Fruit fly (Drosophila melanogaster) S2 (cell line): ENCODE results near the gene CG17010.

ENCODE experiments used
- CG8478 ChIP-seq: fragments of >200 bp; optimal IDR thresholded peaks from 2 replicates; lab custom pipeline; 2018
- CTCF ChIP-seq, 2 experiments: fragments of >200 bp; optimal IDR thresholded peaks; 2 replicates each; lab custom pipeline; 2018

- TF ChIP-seq CTCF (optimal IDR thresholded peaks at IDR 0.05; lab: Kevin White, UChicago) (no peak), CG8478 (lab: Kevin White, UChicago) (no peak)
These were observed 5.4 kb upstream of the CG17010 start for dm6 chr2L:12350880-12351279.
